Worm (Caenorhabditis elegans) whole organism, L1 larva: ENCODE measurements around the gene Y55F3BR.2.

Experiments used
- aly-2 ChIP-seq: fragments of 150-350 bp; optimal IDR thresholded peaks from 2 replicates; lab custom pipeline; 2014; ENCODE audit warnings: missing biosample characterization, missing genetic modification characterization
- ama-1 ChIP-seq: fragments of 150-350 bp; optimal IDR thresholded peaks from 2 replicates; lab custom pipeline; 2014
- dpl-1 ChIP-seq, 3 experiments: fragments of 150-350 bp in 2 of 3; sonication (generic microtip) in 1 of 3; optimal IDR thresholded peaks; 2 replicates each; lab custom pipeline; 2014 to 2017; ENCODE audit warnings: missing biosample characterization in 3 of 3, missing genetic modification characterization in 3 of 3, missing genetic modification reagents in 3 of 3
- fos-1 ChIP-seq: fragments of 150-350 bp; optimal IDR thresholded peaks from 2 replicates; lab custom pipeline; 2014; ENCODE audit warnings: missing biosample characterization, missing genetic modification characterization
- mdl-1 ChIP-seq, 2 experiments: fragments of 150-350 bp; optimal IDR thresholded peaks; 2 replicates each; lab custom pipeline; 2014 to 2017; ENCODE audit warnings: missing biosample characterization in 2 of 2, missing genetic modification characterization in 2 of 2, inconsistent platforms in 1 of 2
- nhr-237 ChIP-seq: fragments of 150-350 bp; optimal IDR thresholded peaks from 2 replicates; lab custom pipeline; 2014; ENCODE audit warnings: missing biosample characterization, missing genetic modification characterization
- nhr-76 ChIP-seq: sonication (generic microtip); optimal IDR thresholded peaks from 2 replicates; lab custom pipeline; 2017; ENCODE audit warnings: missing biosample characterization, missing genetic modification characterization
- skn-1 ChIP-seq: fragments of 150-350 bp; optimal IDR thresholded peaks from 2 replicates; lab custom pipeline; 2014; ENCODE audit warnings: missing biosample characterization, missing genetic modification characterization
- snpc-4 ChIP-seq: fragments of 150-350 bp; optimal IDR thresholded peaks from 2 replicates; lab custom pipeline; 2014; ENCODE audit warnings: missing biosample characterization, missing genetic modification characterization

- TF ChIP-seq ama-1 (lab: Kevin White, UChicago) (no peak), fos-1 (tag; lab: Kevin White, UChicago) (peak; percentile 24), nhr-237 (tag; lab: Kevin White, UChicago) (no peak), skn-1 (peak; percentile 2), mdl-1 (tag; optimal IDR thresholded peaks at IDR 0.05; lab: Kevin White, UChicago) (peak in 1 of 2 experiments; percentile 64), aly-2 (tag; lab: Kevin White, UChicago) (peak; percentile 8), snpc-4 (peak; percentile 47), nhr-76 (tag; lab: Kevin White, UChicago) (no peak), dpl-1 (GFP tag; optimal IDR thresholded peaks at IDR 0.05; lab: Kevin White, UChicago) (peak; percentile 17 to 59 (median 40))
Measured at ce11 chrIV:842630-843029, 16.1 kb upstream of the Y55F3BR.2 start.
